Fruit fly (Drosophila melanogaster) whole organism, embryonic: ENCODE measurements around the gene yps.

Source experiments
- BEAF-32 ChIP-seq: fragments of 200-800 bp; sonication (Bioruptor generic); optimal IDR thresholded peaks from 3 replicates; lab custom pipeline; 2017; ENCODE audit warnings: missing biosample characterization, missing genetic modification characterization, mild to moderate bottlenecking, moderate library complexity, missing genetic modification reagents
- CG10267 ChIP-seq: fragments of 200-800 bp; sonication (Bioruptor generic); optimal IDR thresholded peaks from 2 replicates; lab custom pipeline; 2018; ENCODE audit warnings: missing biosample characterization, mild to moderate bottlenecking, missing genetic modification characterization, moderate library complexity
- CG10321 ChIP-seq: fragments of 200-800 bp; sonication (Bioruptor generic); IDR thresholded peaks from 2 replicates; pipeline ENCODE4 v1.3.6; 2022; ENCODE audit warnings: missing biosample characterization, missing genetic modification characterization
- CG10543 ChIP-seq: fragments of 200-800 bp; sonication (Bioruptor generic); optimal IDR thresholded peaks from 3 replicates; lab custom pipeline; 2017; ENCODE audit warnings: missing biosample characterization, mild to moderate bottlenecking, missing genetic modification characterization, moderate library complexity
- CG10565 ChIP-seq: fragments of 200-800 bp; sonication (Bioruptor generic); optimal IDR thresholded peaks from 3 replicates; lab custom pipeline; 2016; ENCODE audit warnings: missing biosample characterization, mild to moderate bottlenecking, missing genetic modification characterization
- CG10979 ChIP-seq: fragments of 200-800 bp; sonication (Bioruptor generic); optimal IDR thresholded peaks from 2 replicates; lab custom pipeline; 2018; ENCODE audit warnings: missing biosample characterization, mild to moderate bottlenecking, missing genetic modification characterization, moderate library complexity
- CG11695 ChIP-seq: fragments of 200-800 bp; sonication (Bioruptor generic); IDR thresholded peaks from 3 replicates; pipeline ENCODE4 v1.3.6; 2022; ENCODE audit warnings: missing biosample characterization, missing genetic modification characterization
- CG12769 ChIP-seq: fragments of 200-800 bp; sonication (Bioruptor generic); optimal IDR thresholded peaks from 2 replicates; lab custom pipeline; 2019; ENCODE audit warnings: missing biosample characterization, mild to moderate bottlenecking, missing genetic modification characterization, moderate library complexity
- CG15601 ChIP-seq: fragments of 200-800 bp; sonication (Bioruptor generic); optimal IDR thresholded peaks from 3 replicates; lab custom pipeline; 2019; ENCODE audit warnings: missing biosample characterization, mild to moderate bottlenecking, missing genetic modification characterization, moderate library complexity
- CG15696 ChIP-seq: fragments of 200-800 bp; sonication (Bioruptor generic); optimal IDR thresholded peaks from 2 replicates; lab custom pipeline; 2019; ENCODE audit warnings: missing biosample characterization, mild to moderate bottlenecking, missing genetic modification characterization, moderate library complexity
- CG17612 ChIP-seq: fragments of 200-800 bp; sonication (Bioruptor generic); IDR thresholded peaks from 2 replicates; pipeline ENCODE4 v1.3.6; 2022; ENCODE audit warnings: missing biosample characterization, missing genetic modification characterization
- CG1792 ChIP-seq: fragments of 200-800 bp; sonication (Bioruptor generic); optimal IDR thresholded peaks from 2 replicates; lab custom pipeline; 2016; ENCODE audit warnings: missing biosample characterization, missing genetic modification characterization
- CG18599 ChIP-seq: fragments of 200-800 bp; sonication (Bioruptor generic); optimal IDR thresholded peaks from 3 replicates; lab custom pipeline; 2017; ENCODE audit warnings: missing biosample characterization, missing genetic modification characterization, mild to moderate bottlenecking, moderate library complexity, missing genetic modification reagents
- CG2120 ChIP-seq: fragments of 200-800 bp; sonication (Bioruptor generic); optimal IDR thresholded peaks from 3 replicates; lab custom pipeline; 2016; ENCODE audit warnings: missing biosample characterization, missing genetic modification characterization
- CG2678 ChIP-seq: fragments of 200-800 bp; sonication (Bioruptor generic); optimal IDR thresholded peaks from 3 replicates; lab custom pipeline; 2019; ENCODE audit warnings: missing biosample characterization, mild to moderate bottlenecking, missing genetic modification characterization, moderate library complexity
- CG32772 ChIP-seq: fragments of 200-800 bp; sonication (Bioruptor generic); IDR thresholded peaks from 2 replicates; pipeline ENCODE4 v1.3.6; 2022; ENCODE audit warnings: missing biosample characterization, missing genetic modification characterization
- CG4820 ChIP-seq: fragments of 200-800 bp; sonication (Bioruptor generic); optimal IDR thresholded peaks from 3 replicates; lab custom pipeline; 2016; ENCODE audit warnings: missing biosample characterization, missing genetic modification characterization
- CG6654 ChIP-seq: fragments of 200-800 bp; sonication (Bioruptor generic); optimal IDR thresholded peaks from 2 replicates; lab custom pipeline; 2017; ENCODE audit warnings: missing biosample characterization, mild to moderate bottlenecking, missing genetic modification characterization
- CG6791 ChIP-seq: fragments of 200-800 bp; sonication (Bioruptor generic); IDR thresholded peaks from 3 replicates; pipeline ENCODE4 v1.3.6; 2022; ENCODE audit warnings: missing biosample characterization, missing genetic modification characterization; ENCODE audit not compliant: partially characterized antibody
- CG7357 ChIP-seq: fragments of 200-800 bp; sonication (Bioruptor generic); IDR thresholded peaks from 3 replicates; pipeline ENCODE4 v1.3.6; 2022; ENCODE audit warnings: missing biosample characterization, missing genetic modification characterization
- CG7372 ChIP-seq: fragments of 200-800 bp; sonication (Bioruptor generic); IDR thresholded peaks from 2 replicates; pipeline ENCODE4 v1.3.6; 2022; ENCODE audit warnings: missing biosample characterization, missing genetic modification characterization
- Chrac-16 ChIP-seq: fragments of 200-800 bp; sonication (Bioruptor generic); optimal IDR thresholded peaks from 3 replicates; lab custom pipeline; 2016; ENCODE audit warnings: missing biosample characterization, missing genetic modification characterization
- D19A ChIP-seq: fragments of 200-800 bp; optimal IDR thresholded peaks from 3 replicates; lab custom pipeline; 2019; ENCODE audit warnings: missing biosample characterization, mild to moderate bottlenecking, missing genetic modification characterization, moderate library complexity
- GATAe ChIP-seq: fragments of 200-800 bp; sonication (Bioruptor generic); conservative IDR thresholded peaks from 2 replicates; pipeline ENCODE4 v1.3.6; 2022; ENCODE audit warnings: missing biosample characterization, missing genetic modification characterization
- HLH54F ChIP-seq: fragments of 200-800 bp; sonication (Bioruptor generic); optimal IDR thresholded peaks from 3 replicates; lab custom pipeline; 2016; ENCODE audit warnings: missing biosample characterization, missing genetic modification characterization
- Hey ChIP-seq: fragments of 200-800 bp; sonication (Bioruptor generic); optimal IDR thresholded peaks from 3 replicates; lab custom pipeline; 2018; ENCODE audit warnings: missing biosample characterization, mild to moderate bottlenecking, missing genetic modification characterization
- Hr51 ChIP-seq, 2 experiments: fragments of 200-800 bp; sonication (Bioruptor generic); optimal IDR thresholded peaks; 2 replicates in 1 of 2; 3 replicates in 1 of 2; lab custom pipeline; 2016 to 2018; ENCODE audit warnings: missing biosample characterization in 2 of 2, missing genetic modification characterization in 2 of 2, mild to moderate bottlenecking in 1 of 2, moderate library complexity in 1 of 2
- Med ChIP-seq: fragments of 200-800 bp; sonication (Bioruptor generic); peaks from one replicate; lab custom pipeline; 2016; ENCODE audit warnings: missing biosample characterization, missing genetic modification characterization, mild to moderate bottlenecking, inconsistent platforms, moderate library complexity
- Meics ChIP-seq: fragments of 200-800 bp; sonication (Bioruptor generic); optimal IDR thresholded peaks from 2 replicates; lab custom pipeline; 2017; ENCODE audit warnings: missing biosample characterization, mild to moderate bottlenecking, missing genetic modification characterization
- Pdp1 ChIP-seq, 2 experiments: fragments of 200-800 bp; sonication (Bioruptor generic); optimal IDR thresholded peaks; 3 replicates each; lab custom pipeline; 2016; ENCODE audit warnings: missing biosample characterization in 2 of 2, missing genetic modification characterization in 2 of 2, mild to moderate bottlenecking in 1 of 2, moderate library complexity in 1 of 2
- Side ChIP-seq: fragments of 200-800 bp; sonication (Bioruptor generic); optimal IDR thresholded peaks from 2 replicates; lab custom pipeline; 2016; ENCODE audit warnings: missing biosample characterization, missing genetic modification characterization
- Xrp1 ChIP-seq: fragments of 200-800 bp; sonication (Bioruptor generic); IDR thresholded peaks from 2 replicates; pipeline ENCODE4 v1.3.6; 2022; ENCODE audit warnings: missing biosample characterization, missing genetic modification characterization
- al ChIP-seq: fragments of 200-800 bp; sonication (Bioruptor generic); IDR thresholded peaks from 2 replicates; pipeline ENCODE4 v1.3.6; 2022; ENCODE audit warnings: missing biosample characterization, missing genetic modification characterization
- br ChIP-seq: fragments of >200 bp; optimal IDR thresholded peaks from 2 replicates; lab custom pipeline; 2017
- chinmo ChIP-seq: fragments of 200-800 bp; sonication (Bioruptor generic); IDR thresholded peaks from 4 replicates; pipeline ENCODE4 v1.3.6; 2022; ENCODE audit warnings: missing biosample characterization, missing genetic modification characterization; ENCODE audit not compliant: partially characterized antibody
- dmrt11E ChIP-seq: fragments of 200-800 bp; sonication (Bioruptor generic); optimal IDR thresholded peaks from 3 replicates; lab custom pipeline; 2018; ENCODE audit warnings: missing biosample characterization, mild to moderate bottlenecking, missing genetic modification characterization, moderate library complexity
- gem ChIP-seq: fragments of 200-800 bp; sonication (Bioruptor generic); optimal IDR thresholded peaks from 2 replicates; lab custom pipeline; 2019; ENCODE audit warnings: missing biosample characterization, mild to moderate bottlenecking, missing genetic modification characterization, moderate library complexity
- grau ChIP-seq: fragments of 200-800 bp; optimal IDR thresholded peaks from 3 replicates; lab custom pipeline; 2019; ENCODE audit warnings: missing biosample characterization, mild to moderate bottlenecking, missing genetic modification characterization, moderate library complexity
- h ChIP-seq: fragments of >200 bp; optimal IDR thresholded peaks from 2 replicates; lab custom pipeline; 2017
- lab ChIP-seq: fragments of 200-800 bp; sonication (Bioruptor generic); optimal IDR thresholded peaks from 3 replicates; lab custom pipeline; 2017; ENCODE audit warnings: missing biosample characterization, missing genetic modification characterization, mild to moderate bottlenecking, moderate library complexity, missing genetic modification reagents
- lilli ChIP-seq: fragments of 200-800 bp; sonication (Bioruptor generic); optimal IDR thresholded peaks from 3 replicates; lab custom pipeline; 2016; ENCODE audit warnings: missing biosample characterization, missing genetic modification characterization
- lola ChIP-seq, 3 experiments: fragments of >200 bp in 2 of 3; fragments of 200-800 bp in 1 of 3; sonication (Bioruptor generic) in 1 of 3; optimal IDR thresholded peaks; 2 replicates each; lab custom pipeline; 2017 to 2019; ENCODE audit warnings: missing biosample characterization in 3 of 3, missing genetic modification characterization in 3 of 3, mild to moderate bottlenecking in 1 of 3, moderate library complexity in 1 of 3
- run ChIP-seq: fragments of 200-800 bp; sonication (Bioruptor generic); optimal IDR thresholded peaks from 3 replicates; lab custom pipeline; 2018; ENCODE audit warnings: missing biosample characterization, mild to moderate bottlenecking, missing genetic modification characterization
- salm ChIP-seq: fragments of 200-800 bp; sonication (Bioruptor generic); optimal IDR thresholded peaks from 2 replicates; lab custom pipeline; 2018; ENCODE audit warnings: missing biosample characterization, mild to moderate bottlenecking, missing genetic modification characterization
- sisA ChIP-seq: fragments of 200-800 bp; sonication (Bioruptor generic); IDR thresholded peaks from 2 replicates; pipeline ENCODE4 v1.3.6; 2022; ENCODE audit warnings: missing biosample characterization, missing genetic modification characterization
- sug ChIP-seq: fragments of 200-800 bp; optimal IDR thresholded peaks from 2 replicates; lab custom pipeline; 2019; ENCODE audit warnings: missing biosample characterization, mild to moderate bottlenecking, missing genetic modification characterization, moderate library complexity
- ttk ChIP-seq: fragments of 200-800 bp; sonication (Bioruptor generic); IDR thresholded peaks from 2 replicates; pipeline ENCODE4 v2.1.2; 2022; ENCODE audit warnings: missing biosample characterization, missing genetic modification characterization
- wek ChIP-seq: fragments of 200-800 bp; sonication (Bioruptor generic); optimal IDR thresholded peaks from 3 replicates; lab custom pipeline; 2018; ENCODE audit warnings: missing biosample characterization, mild to moderate bottlenecking, missing genetic modification characterization, moderate library complexity
- zen2 ChIP-seq: fragments of 200-800 bp; sonication (Bioruptor generic); IDR thresholded peaks from 3 replicates; pipeline ENCODE4 v1.3.6; 2022; ENCODE audit warnings: missing biosample characterization, missing genetic modification characterization; ENCODE audit not compliant: partially characterized antibody

yps gene

dm6 chr3L:12084969-12085690 is 39.8 kb downstream of the yps start (continued):
- no peak for TF ChIP-seq sisA
- no peak for TF ChIP-seq salm (tag; lab: Kevin White, UChicago)
- no peak for TF ChIP-seq CG15601
- TF ChIP-seq D19A (tag; lab: Kevin White, UChicago), result peak; percentile 53
- TF ChIP-seq dmrt11E, result peak; percentile 12
- no peak for TF ChIP-seq CG10543 (GFP tag; lab: Kevin White, UChicago)
- TF ChIP-seq CG10321 (GFP tag; lab: Robert Waterston, UW), result no peak
- TF ChIP-seq grau (tag; lab: Kevin White, UChicago), result peak; percentile 41
- no peak for TF ChIP-seq CG6654 (GFP tag; lab: Kevin White, UChicago)
- TF ChIP-seq Xrp1 (GFP tag; lab: Robert Waterston, UW), result peak; percentile 19; the same call in 1 of the 2 replicates
- TF ChIP-seq GATAe (GFP tag; lab: Robert Waterston, UW), result no peak
- TF ChIP-seq CG15696, result no peak
- TF ChIP-seq CG12769, result no peak
- peak; percentile 35 for TF ChIP-seq lab (GFP tag; lab: Kevin White, UChicago)
- no peak for TF ChIP-seq CG4820 (GFP tag; lab: Kevin White, UChicago)
- TF ChIP-seq BEAF-32 (GFP tag; lab: Kevin White, UChicago), result no peak
- no peak for TF ChIP-seq h (lab: Kevin White, UChicago)
- no peak for TF ChIP-seq CG10565 (GFP tag; lab: Kevin White, UChicago)
- peak; percentile 10 for TF ChIP-seq sug
- 0 out of 4 replicates have a peak, but pooled peaks have one; percentile 21 for TF ChIP-seq chinmo (GFP tag; lab: Robert Waterston, UW)
- TF ChIP-seq lilli, result no peak
- TF ChIP-seq al (GFP tag; lab: Robert Waterston, UW), result no peak
- peak; percentile 66 for TF ChIP-seq CG2678 (tag; lab: Kevin White, UChicago)
- TF ChIP-seq zen2 (GFP tag; lab: Robert Waterston, UW), result no peak
- TF ChIP-seq lola (GFP tag; optimal IDR thresholded peaks at IDR 0.05; lab: Kevin White, UChicago), result no peak
- peak; percentile 68 for TF ChIP-seq gem (tag; lab: Kevin White, UChicago)
- TF ChIP-seq Hr51 (GFP tag; optimal IDR thresholded peaks at IDR 0.05; lab: Kevin White, UChicago), result peak in 1 of 2 experiments; percentile 75
- no peak for TF ChIP-seq CG32772 (GFP tag; lab: Robert Waterston, UW)
- TF ChIP-seq CG18599 (GFP tag; lab: Kevin White, UChicago), result peak; percentile 29
- peak; percentile 30 for TF ChIP-seq CG10979
- peak in 1 of 2 experiments; percentile 57 for TF ChIP-seq Pdp1 (GFP tag; optimal IDR thresholded peaks at IDR 0.05; lab: Kevin White, UChicago)
- TF ChIP-seq wek (GFP tag; lab: Kevin White, UChicago), result no peak
- no peak for TF ChIP-seq br (lab: Kevin White, UChicago)
- TF ChIP-seq CG6791 (GFP tag; lab: Robert Waterston, UW), result no peak
- no peak for TF ChIP-seq CG7372
- TF ChIP-seq Med (GFP tag; lab: Kevin White, UChicago), result peak; percentile 6
- no peak for TF ChIP-seq CG7357 (GFP tag; lab: Robert Waterston, UW)
- peak; percentile 19 for TF ChIP-seq run (tag; lab: Kevin White, UChicago)
- no peak for TF ChIP-seq ttk (GFP tag; lab: Robert Waterston, UW)
- peak; percentile 28 for TF ChIP-seq Meics (GFP tag; lab: Kevin White, UChicago)
- TF ChIP-seq HLH54F (GFP tag; lab: Kevin White, UChicago), result no peak
- TF ChIP-seq CG1792 (GFP tag; lab: Kevin White, UChicago), result no peak
- TF ChIP-seq Side, result no peak
- TF ChIP-seq CG2120 (GFP tag; lab: Kevin White, UChicago), result no peak
- TF ChIP-seq CG11695 (GFP tag; lab: Robert Waterston, UW), result peak; percentile 52; the same call in 1 of the 3 replicates
- TF ChIP-seq Chrac-16 (GFP tag; lab: Kevin White, UChicago), result no peak
- peak; percentile 40 for TF ChIP-seq CG10267
- TF ChIP-seq Hey (tag; lab: Kevin White, UChicago), result no peak
- TF ChIP-seq CG17612, result no peak
